Fruit fly (Drosophila melanogaster) whole organism, embryonic: Measurements from ENCODE around the gene Cpr66Cb.
A peak's percentile ranks its signal among the peaks of the same experiment; 100 is the strongest.

Experiments
- Antp ChIP-seq: fragments of 200-800 bp; sonication (Bioruptor generic); optimal IDR thresholded peaks from 3 replicates; lab custom pipeline; 2016; ENCODE audit warnings: missing biosample characterization, missing genetic modification characterization
- Atf-2 ChIP-seq: fragments of 200-800 bp; sonication (Bioruptor generic); optimal IDR thresholded peaks from 2 replicates; lab custom pipeline; 2016; ENCODE audit warnings: missing biosample characterization, missing genetic modification characterization
- CG10431 ChIP-seq: fragments of 200-800 bp; sonication (Bioruptor generic); optimal IDR thresholded peaks from 3 replicates; lab custom pipeline; 2018; ENCODE audit warnings: missing biosample characterization, mild to moderate bottlenecking, missing genetic modification characterization
- CG11504 ChIP-seq: fragments of 200-800 bp; sonication (Bioruptor generic); optimal IDR thresholded peaks from 3 replicates; lab custom pipeline; 2019; ENCODE audit warnings: missing biosample characterization, mild to moderate bottlenecking, missing genetic modification characterization, moderate library complexity
- CG13775 ChIP-seq: fragments of 200-800 bp; sonication (Bioruptor generic); optimal IDR thresholded peaks from 3 replicates; lab custom pipeline; 2017; ENCODE audit warnings: missing biosample characterization, mild to moderate bottlenecking, missing genetic modification characterization
- CG14050 ChIP-seq: fragments of 200-800 bp; sonication (Bioruptor generic); IDR thresholded peaks from 3 replicates; pipeline ENCODE4 v1.3.6; 2022; ENCODE audit warnings: missing biosample characterization, missing genetic modification characterization
- CG1602 ChIP-seq: fragments of 200-800 bp; sonication (Bioruptor generic); optimal IDR thresholded peaks from 3 replicates; lab custom pipeline; 2016; ENCODE audit warnings: missing biosample characterization, missing genetic modification characterization
- CG1647 ChIP-seq: fragments of 200-800 bp; sonication (Bioruptor generic); optimal IDR thresholded peaks from 3 replicates; lab custom pipeline; 2016; ENCODE audit warnings: missing biosample characterization, missing genetic modification characterization
- CG18764 ChIP-seq: fragments of 200-800 bp; sonication (Bioruptor generic); optimal IDR thresholded peaks from 3 replicates; lab custom pipeline; 2016; ENCODE audit warnings: missing biosample characterization, missing genetic modification characterization
- CG2678 ChIP-seq: fragments of 200-800 bp; sonication (Bioruptor generic); optimal IDR thresholded peaks from 3 replicates; lab custom pipeline; 2019; ENCODE audit warnings: missing biosample characterization, mild to moderate bottlenecking, missing genetic modification characterization, moderate library complexity
- CG31441 ChIP-seq: fragments of 200-800 bp; sonication (Bioruptor generic); IDR thresholded peaks from 2 replicates; pipeline ENCODE4 v1.3.6; 2022; ENCODE audit warnings: missing biosample characterization, missing genetic modification characterization
- CG33213 ChIP-seq: fragments of 200-800 bp; sonication (Bioruptor generic); optimal IDR thresholded peaks from 3 replicates; lab custom pipeline; 2016; ENCODE audit warnings: missing biosample characterization, missing genetic modification characterization
- CG34376 ChIP-seq: fragments of 200-800 bp; sonication (Bioruptor generic); optimal IDR thresholded peaks from 2 replicates; lab custom pipeline; 2018; ENCODE audit warnings: missing biosample characterization, mild to moderate bottlenecking, missing genetic modification characterization
- CG4854 ChIP-seq: fragments of 200-800 bp; sonication (Bioruptor generic); optimal IDR thresholded peaks from 2 replicates; lab custom pipeline; 2016; ENCODE audit warnings: missing biosample characterization, missing genetic modification characterization, inconsistent platforms
- CG7928 ChIP-seq: fragments of 200-800 bp; sonication (Bioruptor generic); optimal IDR thresholded peaks from 2 replicates; lab custom pipeline; 2017; ENCODE audit warnings: missing biosample characterization, mild to moderate bottlenecking, missing genetic modification characterization
- CG8290 ChIP-seq, 3 experiments: fragments of 200-800 bp; sonication (Bioruptor generic); optimal IDR thresholded peaks; 2 replicates each; lab custom pipeline; 2016 to 2019; ENCODE audit warnings: missing biosample characterization in 3 of 3, missing genetic modification characterization in 3 of 3, mild to moderate bottlenecking in 2 of 3, moderate library complexity in 1 of 3
- CG8388 ChIP-seq: fragments of 200-800 bp; sonication (Bioruptor generic); optimal IDR thresholded peaks from 2 replicates; lab custom pipeline; 2019; ENCODE audit warnings: missing biosample characterization, mild to moderate bottlenecking, missing genetic modification characterization, moderate library complexity
- CG8944 ChIP-seq: fragments of 200-800 bp; sonication (Bioruptor generic); optimal IDR thresholded peaks from 3 replicates; lab custom pipeline; 2016; ENCODE audit warnings: missing biosample characterization, missing genetic modification characterization
- CG9215 ChIP-seq: fragments of 200-800 bp; sonication (Bioruptor generic); IDR thresholded peaks from 2 replicates; pipeline ENCODE4 v1.3.6; 2022; ENCODE audit warnings: missing biosample characterization, missing genetic modification characterization
- CG9876 ChIP-seq: fragments of 200-800 bp; sonication (Bioruptor generic); optimal IDR thresholded peaks from 2 replicates; lab custom pipeline; 2016; ENCODE audit warnings: missing biosample characterization, missing genetic modification characterization
- CHES-1-like ChIP-seq: fragments of 200-800 bp; sonication (Bioruptor generic); optimal IDR thresholded peaks from 2 replicates; lab custom pipeline; 2016; ENCODE audit warnings: missing biosample characterization, missing genetic modification characterization
- Dad ChIP-seq: fragments of 200-800 bp; sonication (Bioruptor generic); optimal IDR thresholded peaks from 3 replicates; lab custom pipeline; 2016; ENCODE audit warnings: missing biosample characterization, missing genetic modification characterization
- Dll ChIP-seq: fragments of 200-800 bp; sonication (Bioruptor generic); IDR thresholded peaks from 4 replicates; pipeline ENCODE4 v1.3.6; 2022; ENCODE audit warnings: missing biosample characterization, missing genetic modification characterization; ENCODE audit not compliant: partially characterized antibody
- ERR ChIP-seq: fragments of 200-800 bp; sonication (Bioruptor generic); optimal IDR thresholded peaks from 2 replicates; lab custom pipeline; 2016; ENCODE audit warnings: missing biosample characterization, missing genetic modification characterization
- Hand ChIP-seq: fragments of 200-800 bp; sonication (Bioruptor generic); optimal IDR thresholded peaks from 2 replicates; lab custom pipeline; 2017; ENCODE audit warnings: mild to moderate bottlenecking, missing biosample characterization, missing genetic modification reagents, missing genetic modification characterization
- Mes4 ChIP-seq: fragments of 200-800 bp; sonication (Bioruptor generic); optimal IDR thresholded peaks from 2 replicates; lab custom pipeline; 2016; ENCODE audit warnings: missing biosample characterization, missing genetic modification characterization
- Myb ChIP-seq: fragments of 200-800 bp; sonication (Bioruptor generic); optimal IDR thresholded peaks from 2 replicates; lab custom pipeline; 2016; ENCODE audit warnings: missing biosample characterization, missing genetic modification characterization
- NC2α ChIP-seq: fragments of 200-800 bp; sonication (Bioruptor generic); optimal IDR thresholded peaks from 2 replicates; lab custom pipeline; 2016; ENCODE audit warnings: missing biosample characterization, missing genetic modification characterization
- Opbp ChIP-seq: fragments of 200-800 bp; sonication (Bioruptor generic); IDR thresholded peaks from 3 replicates; pipeline ENCODE4 v1.3.6; 2022; ENCODE audit warnings: missing biosample characterization, missing genetic modification characterization; ENCODE audit not compliant: partially characterized antibody
- Side ChIP-seq: fragments of 200-800 bp; sonication (Bioruptor generic); optimal IDR thresholded peaks from 2 replicates; lab custom pipeline; 2016; ENCODE audit warnings: missing biosample characterization, missing genetic modification characterization
- ac ChIP-seq: fragments of 200-800 bp; sonication (Bioruptor generic); optimal IDR thresholded peaks from 3 replicates; lab custom pipeline; 2017; ENCODE audit warnings: missing biosample characterization, mild to moderate bottlenecking, missing genetic modification characterization
- ci ChIP-seq: fragments of 200-800 bp; sonication (Bioruptor generic); IDR thresholded peaks from 3 replicates; pipeline ENCODE4 v1.3.6; 2022; ENCODE audit warnings: missing biosample characterization, missing genetic modification characterization
- crp ChIP-seq, 2 experiments: fragments of 200-800 bp; sonication (Bioruptor generic); optimal IDR thresholded peaks; 2 replicates in 1 of 2; 3 replicates in 1 of 2; lab custom pipeline; 2017; ENCODE audit warnings: missing biosample characterization in 2 of 2, missing genetic modification characterization in 2 of 2, mild to moderate bottlenecking in 1 of 2, moderate library complexity in 1 of 2
- dmrt11E ChIP-seq: fragments of 200-800 bp; sonication (Bioruptor generic); optimal IDR thresholded peaks from 3 replicates; lab custom pipeline; 2018; ENCODE audit warnings: missing biosample characterization, mild to moderate bottlenecking, missing genetic modification characterization, moderate library complexity
- en ChIP-seq: fragments of 200-800 bp; sonication (Bioruptor generic); optimal IDR thresholded peaks from 2 replicates; lab custom pipeline; 2016; ENCODE audit warnings: missing biosample characterization, missing genetic modification characterization
- exex ChIP-seq: fragments of 200-800 bp; sonication (Bioruptor generic); optimal IDR thresholded peaks from 4 replicates; lab custom pipeline; 2018; ENCODE audit warnings: missing biosample characterization, mild to moderate bottlenecking, missing genetic modification characterization, moderate library complexity
- eyg ChIP-seq: fragments of 200-800 bp; sonication (Bioruptor generic); optimal IDR thresholded peaks from 3 replicates; lab custom pipeline; 2016; ENCODE audit warnings: missing biosample characterization, missing genetic modification characterization
- ftz-f1 ChIP-seq: fragments of 200-800 bp; sonication (Bioruptor generic); optimal IDR thresholded peaks from 2 replicates; lab custom pipeline; 2016; ENCODE audit warnings: missing biosample characterization, missing genetic modification characterization
- kay ChIP-seq: fragments of 200-800 bp; sonication (Bioruptor generic); optimal IDR thresholded peaks from 2 replicates; lab custom pipeline; 2016; ENCODE audit warnings: missing biosample characterization, missing genetic modification characterization
- mam ChIP-seq: fragments of 200-800 bp; sonication (Bioruptor generic); optimal IDR thresholded peaks from 3 replicates; lab custom pipeline; 2016; ENCODE audit warnings: missing biosample characterization, missing genetic modification characterization
- onecut ChIP-seq: fragments of 200-800 bp; sonication (Bioruptor generic); IDR thresholded peaks from 2 replicates; pipeline ENCODE4 v1.3.6; 2022; ENCODE audit warnings: missing biosample characterization, missing genetic modification characterization
- pnt ChIP-seq: fragments of 200-800 bp; sonication (Bioruptor generic); optimal IDR thresholded peaks from 3 replicates; lab custom pipeline; 2016; ENCODE audit warnings: missing biosample characterization, missing genetic modification characterization
- repo ChIP-seq: fragments of 200-800 bp; sonication (Bioruptor generic); optimal IDR thresholded peaks from 2 replicates; lab custom pipeline; 2016; ENCODE audit warnings: missing biosample characterization, missing genetic modification characterization
- rib ChIP-seq: fragments of 200-800 bp; sonication (Bioruptor generic); IDR thresholded peaks from 2 replicates; pipeline ENCODE4 v1.3.6; 2022; ENCODE audit warnings: missing biosample characterization, missing genetic modification characterization
- schlank ChIP-seq: fragments of 200-800 bp; sonication (Bioruptor generic); optimal IDR thresholded peaks from 2 replicates; lab custom pipeline; 2018; ENCODE audit warnings: missing biosample characterization, mild to moderate bottlenecking, missing genetic modification characterization
- seq ChIP-seq: fragments of 200-800 bp; sonication (Bioruptor generic); IDR thresholded peaks from 2 replicates; pipeline ENCODE4 v1.3.6; 2022; ENCODE audit warnings: missing biosample characterization, missing genetic modification characterization
- vfl ChIP-seq: fragments of 200-800 bp; sonication (Bioruptor generic); optimal IDR thresholded peaks from 2 replicates; lab custom pipeline; 2016; ENCODE audit warnings: missing biosample characterization, missing genetic modification characterization
- vvl ChIP-seq: fragments of 200-800 bp; sonication (Bioruptor generic); IDR thresholded peaks from 2 replicates; pipeline ENCODE4 v1.3.6; 2022; ENCODE audit warnings: missing biosample characterization, missing genetic modification characterization

The Cpr66Cb gene

dm6 chr3L:8340264-8341095 lies 4.0 kb downstream of the Cpr66Cb start, which contains the start of the genes Prim1 and CG7083 (continued):
- TF ChIP-seq exex (peak; percentile 35), CG18764 (GFP tag; lab: Kevin White, UChicago) (peak; percentile 29), Hand (no peak), CG31441 (no peak; the same call in 1 of the 2 replicates), Dad (GFP tag; lab: Kevin White, UChicago) (peak; percentile 31), CG10431 (no peak), Antp (GFP tag; lab: Kevin White, UChicago) (peak; percentile 60), CG8944 (GFP tag; lab: Kevin White, UChicago) (peak; percentile 33), Mes4 (peak; percentile 54), CG9876 (GFP tag; lab: Kevin White, UChicago) (peak; percentile 18), Opbp (GFP tag; lab: Robert Waterston, UW) (no peak), eyg (GFP tag; lab: Kevin White, UChicago) (peak; percentile 49), CG34376 (GFP tag; lab: Kevin White, UChicago) (peak; percentile 67), Myb (GFP tag; lab: Kevin White, UChicago) (peak; percentile 55), CG1647 (GFP tag; lab: Kevin White, UChicago) (peak; percentile 25), onecut (GFP tag; lab: Robert Waterston, UW) (peak; percentile 24; the same call in 1 of the 2 replicates), Dll (GFP tag; lab: Robert Waterston, UW) (0 out of 4 replicates have a peak, but pooled peaks have one; percentile 49), CG9215 (GFP tag; lab: Robert Waterston, UW) (peak; percentile 27; the same call in 1 of the 2 replicates), CG8388 (GFP tag; lab: Kevin White, UChicago) (peak; percentile 51), ac (peak; percentile 0), ftz-f1 (GFP tag; lab: Kevin White, UChicago) (peak; percentile 0), vfl (GFP tag; lab: Kevin White, UChicago) (peak; percentile 41), CG11504 (no peak), rib (peak; percentile 89), en (peak; percentile 32), pnt (GFP tag; lab: Kevin White, UChicago) (peak; percentile 33), CG4854 (GFP tag; lab: Kevin White, UChicago) (peak; percentile 48), ERR (GFP tag; lab: Kevin White, UChicago) (peak; percentile 48), ci (GFP tag; lab: Robert Waterston, UW) (peak; percentile 60; the same call in 2 of the 3 replicates), NC2α (no peak), schlank (tag; lab: Kevin White, UChicago) (no peak), vvl (GFP tag; lab: Robert Waterston, UW) (peak; percentile 62), Side (peak; percentile 25), Atf-2 (GFP tag; lab: Kevin White, UChicago) (peak; percentile 52), CHES-1-like (peak; percentile 76), CG7928 (GFP tag; lab: Kevin White, UChicago) (peak; percentile 10), seq (0 out of 2 replicates have a peak, but pooled peaks have one; percentile 27), CG14050 (GFP tag; lab: Robert Waterston, UW) (peak; percentile 42; the same call in 1 of the 3 replicates), CG33213 (GFP tag; lab: Kevin White, UChicago) (peak; percentile 32), CG13775 (GFP tag; lab: Kevin White, UChicago) (peak; percentile 68), repo (GFP tag; lab: Kevin White, UChicago) (peak; percentile 16), dmrt11E (tag; lab: Kevin White, UChicago) (peak; percentile 47), CG2678 (tag; lab: Kevin White, UChicago) (no peak), mam (peak; percentile 69), CG1602 (GFP tag; lab: Kevin White, UChicago) (peak; percentile 7), CG8290 (GFP tag; optimal IDR thresholded peaks at IDR 0.05; lab: Kevin White, UChicago) (peak; percentile 47), CG8290 (tag; optimal IDR thresholded peaks at IDR 0.05; lab: Kevin White, UChicago) (peak; percentile 36 to 72), kay (GFP tag; lab: Kevin White, UChicago) (no peak), crp (GFP tag; optimal IDR thresholded peaks at IDR 0.05; lab: Kevin White, UChicago) (peak; percentile 93 to 97)
